Worm (Caenorhabditis elegans) whole organism, L1 larva: Measurements from ENCODE around the gene nlp-6.
"Not testable (repeated sequence)": the region's sequence is repeated elsewhere in the genome, so short reads cannot be mapped to it uniquely, and the experiment has no call there.

Source experiments
- C16A3.4 ChIP-seq: fragments of 150-350 bp; optimal IDR thresholded peaks from 2 replicates; lab custom pipeline; 2014; ENCODE audit warnings: missing biosample characterization, missing genetic modification characterization
- blmp-1 ChIP-seq: fragments of 150-350 bp; optimal IDR thresholded peaks from 2 replicates; lab custom pipeline; 2014; ENCODE audit warnings: missing biosample characterization, missing genetic modification characterization
- ceh-63 ChIP-seq: fragments of 200-800 bp; sonication (Bioruptor generic); optimal IDR thresholded peaks from 2 replicates; lab custom pipeline; 2018; ENCODE audit warnings: mild to moderate bottlenecking, missing genetic modification characterization, missing compliant biosample characterization
- ceh-8 ChIP-seq: fragments of 200-800 bp; sonication (Bioruptor generic); optimal IDR thresholded peaks from 2 replicates; lab custom pipeline; 2018; ENCODE audit warnings: mild to moderate bottlenecking, missing genetic modification characterization, moderate library complexity, missing compliant biosample characterization
- ceh-88 ChIP-seq: fragments of 200-800 bp; sonication (Bioruptor generic); IDR thresholded peaks from 2 replicates; pipeline ENCODE4 v1.3.6; 2022; ENCODE audit warnings: missing genetic modification characterization, missing compliant biosample characterization
- efl-1 ChIP-seq, 4 experiments: fragments of 150-350 bp; optimal IDR thresholded peaks in 3 of 4; peaks in 1 of 4; 1 replicate in 1 of 4; 2 replicates in 3 of 4; lab custom pipeline; 2014; ENCODE audit warnings: missing biosample characterization in 2 of 4, missing genetic modification characterization in 2 of 4, missing genetic modification reagents in 2 of 4
- elt-3 ChIP-seq, 6 experiments: fragments of 150-350 bp in 1 of 6; sonication (generic microtip); optimal IDR thresholded peaks; 2 replicates each; lab custom pipeline; 2017 to 2018; ENCODE audit warnings: missing biosample characterization in 6 of 6, missing genetic modification characterization in 6 of 6, inconsistent platforms in 1 of 6
- fkh-10 ChIP-seq: sonication (generic microtip); optimal IDR thresholded peaks from 2 replicates; lab custom pipeline; 2017; ENCODE audit warnings: missing biosample characterization, missing genetic modification reagents, missing genetic modification characterization
- fkh-8 ChIP-seq: sonication (generic microtip); optimal IDR thresholded peaks from 2 replicates; lab custom pipeline; 2016; ENCODE audit warnings: mild to moderate bottlenecking, missing genetic modification characterization, missing compliant biosample characterization
- fos-1 ChIP-seq: fragments of 150-350 bp; optimal IDR thresholded peaks from 2 replicates; lab custom pipeline; 2014; ENCODE audit warnings: missing biosample characterization, missing genetic modification characterization
- grh-1 ChIP-seq: fragments of 200-800 bp; sonication (Bioruptor generic); IDR thresholded peaks from 2 replicates; pipeline ENCODE4 v1.3.6; 2022; ENCODE audit warnings: missing genetic modification reagents, missing genetic modification characterization, missing compliant biosample characterization
- irx-1 ChIP-seq: sonication (generic microtip); optimal IDR thresholded peaks from 2 replicates; lab custom pipeline; 2016; ENCODE audit warnings: missing genetic modification characterization, missing compliant biosample characterization
- lin-14 ChIP-seq: fragments of 200-800 bp; sonication (Bioruptor generic); optimal IDR thresholded peaks from 2 replicates; lab custom pipeline; 2018; ENCODE audit warnings: mild to moderate bottlenecking, missing genetic modification characterization, moderate library complexity, missing compliant biosample characterization
- lin-15B ChIP-seq: fragments of 150-350 bp; sonication (generic microtip); optimal IDR thresholded peaks from 3 replicates; lab custom pipeline; 2014; ENCODE audit warnings: missing biosample characterization, missing genetic modification characterization
- mdl-1 ChIP-seq, 2 experiments: fragments of 150-350 bp; optimal IDR thresholded peaks; 2 replicates each; lab custom pipeline; 2014 to 2017; ENCODE audit warnings: missing biosample characterization in 2 of 2, missing genetic modification characterization in 2 of 2, inconsistent platforms in 1 of 2
- mef-2 ChIP-seq: fragments of 150-350 bp; optimal IDR thresholded peaks from 2 replicates; lab custom pipeline; 2014; ENCODE audit warnings: missing biosample characterization, missing genetic modification characterization
- mep-1 ChIP-seq: fragments of 150-350 bp; optimal IDR thresholded peaks from 2 replicates; lab custom pipeline; 2014; ENCODE audit warnings: missing biosample characterization, missing genetic modification characterization
- nhr-11 ChIP-seq: fragments of 150-350 bp; optimal IDR thresholded peaks from 2 replicates; lab custom pipeline; 2014; ENCODE audit warnings: missing biosample characterization, missing genetic modification characterization
- nhr-20 ChIP-seq: sonication (generic microtip); optimal IDR thresholded peaks from 2 replicates; lab custom pipeline; 2016; ENCODE audit warnings: mild to moderate bottlenecking, missing genetic modification characterization, missing compliant biosample characterization
- nhr-71 ChIP-seq: sonication (generic microtip); optimal IDR thresholded peaks from 2 replicates; lab custom pipeline; 2016; ENCODE audit warnings: mild to moderate bottlenecking, missing genetic modification characterization, moderate library complexity, missing compliant biosample characterization
- nhr-76 ChIP-seq: sonication (generic microtip); optimal IDR thresholded peaks from 2 replicates; lab custom pipeline; 2017; ENCODE audit warnings: missing biosample characterization, missing genetic modification characterization
- nhr-84 ChIP-seq: sonication (generic microtip); optimal IDR thresholded peaks from 2 replicates; lab custom pipeline; 2017; ENCODE audit warnings: missing biosample characterization, missing genetic modification characterization
- nhr-85 ChIP-seq: sonication (generic microtip); peaks from one replicate; lab custom pipeline; 2016; ENCODE audit warnings: missing genetic modification characterization, inconsistent platforms, missing compliant biosample characterization
- nhr-90 ChIP-seq: sonication (generic microtip); optimal IDR thresholded peaks from 2 replicates; lab custom pipeline; 2016; ENCODE audit warnings: mild to moderate bottlenecking, missing genetic modification characterization, missing compliant biosample characterization; ENCODE audit not compliant: poor library complexity
- rnt-1 ChIP-seq: sonication (generic microtip); optimal IDR thresholded peaks from 2 replicates; lab custom pipeline; 2016; ENCODE audit warnings: mild to moderate bottlenecking, missing genetic modification characterization, moderate library complexity, missing compliant biosample characterization
- skn-1 ChIP-seq: fragments of 150-350 bp; optimal IDR thresholded peaks from 2 replicates; lab custom pipeline; 2014; ENCODE audit warnings: missing biosample characterization, missing genetic modification characterization
- snu-23 ChIP-seq: sonication (generic microtip); optimal IDR thresholded peaks from 2 replicates; lab custom pipeline; 2016; ENCODE audit warnings: missing genetic modification characterization, missing compliant biosample characterization
- sox-4 ChIP-seq: sonication (generic microtip); optimal IDR thresholded peaks from 2 replicates; lab custom pipeline; 2016; ENCODE audit warnings: missing genetic modification characterization, missing compliant biosample characterization
- unc-30 ChIP-seq: sonication (generic microtip); optimal IDR thresholded peaks from 2 replicates; lab custom pipeline; 2017; ENCODE audit warnings: missing biosample characterization, missing genetic modification characterization
- unc-86 ChIP-seq: sonication (generic microtip); optimal IDR thresholded peaks from 2 replicates; lab custom pipeline; 2016; ENCODE audit warnings: missing genetic modification characterization, missing compliant biosample characterization
- unc-98 ChIP-seq: fragments of 200-800 bp; sonication (Bioruptor generic); IDR thresholded peaks from 2 replicates; pipeline ENCODE4 v1.3.6; 2022; ENCODE audit warnings: missing genetic modification characterization, missing compliant biosample characterization
- vab-15 ChIP-seq: sonication (generic microtip); optimal IDR thresholded peaks from 2 replicates; lab custom pipeline; 2017; ENCODE audit warnings: missing genotype, mild to moderate bottlenecking, missing genetic modification characterization, missing compliant biosample characterization
- zag-1 ChIP-seq: fragments of 150-350 bp; optimal IDR thresholded peaks from 2 replicates; lab custom pipeline; 2014; ENCODE audit warnings: missing biosample characterization, missing genetic modification characterization
- zip-4 ChIP-seq: fragments of 200-800 bp; sonication (Bioruptor generic); optimal IDR thresholded peaks from 2 replicates; lab custom pipeline; 2018; ENCODE audit warnings: mild to moderate bottlenecking, missing genetic modification characterization, moderate library complexity, missing compliant biosample characterization
- ztf-11 ChIP-seq, 2 experiments: sonication (generic microtip); optimal IDR thresholded peaks; 2 replicates each; lab custom pipeline; 2016 to 2017; ENCODE audit warnings: missing genetic modification characterization in 2 of 2, missing biosample characterization in 1 of 2, missing compliant biosample characterization in 1 of 2

nlp-6 gene

ce11 chrX:17640790-17641189 lies 21.5 kb upstream of the nlp-6 start, which contains the start of gene H18N23.2 (continued):
- no peak for TF ChIP-seq ztf-11 (tag; optimal IDR thresholded peaks at IDR 0.05; lab: Kevin White, UChicago)
- peak; percentile 11 for TF ChIP-seq mep-1 (tag; lab: Kevin White, UChicago)
- no peak for TF ChIP-seq ceh-63
- no peak for TF ChIP-seq ceh-8
- peak; percentile 8 for TF ChIP-seq irx-1 (tag; lab: Kevin White, UChicago)
- TF ChIP-seq mef-2 (tag; lab: Kevin White, UChicago), result peak; percentile 48
- no peak for TF ChIP-seq skn-1
- no peak for TF ChIP-seq ceh-88
- peak in 1 of 2 experiments; percentile 93 for TF ChIP-seq mdl-1 (tag; optimal IDR thresholded peaks at IDR 0.05; lab: Kevin White, UChicago)
- TF ChIP-seq C16A3.4 (tag; lab: Kevin White, UChicago), result peak; percentile 47
- TF ChIP-seq elt-3 (tag; optimal IDR thresholded peaks at IDR 0.05; lab: Kevin White, UChicago), result peak; percentile 13 to 90 (median 55)
- peak; percentile 51 for TF ChIP-seq rnt-1 (tag; lab: Kevin White, UChicago)
- peak; percentile 63 for TF ChIP-seq snu-23 (GFP tag; lab: Kevin White, UChicago)
- no peak for TF ChIP-seq zip-4 (GFP tag; lab: Kevin White, UChicago)
- no peak for TF ChIP-seq nhr-76 (tag; lab: Kevin White, UChicago)

ce11 chrX:17642832-17643231 lies 19.4 kb upstream of the nlp-6 start:
- TF ChIP-seq grh-1 (GFP tag; lab: Robert Waterston, UW), result 0 out of 2 replicates have a peak, but pooled peaks have one; percentile 7
- no peak for TF ChIP-seq nhr-84 (tag; lab: Kevin White, UChicago)
- peak; percentile 13 for TF ChIP-seq nhr-90 (tag; lab: Kevin White, UChicago)
- peak; percentile 73 for TF ChIP-seq nhr-85
- TF ChIP-seq unc-30 (tag; lab: Kevin White, UChicago), result no peak
- TF ChIP-seq nhr-20 (tag; lab: Kevin White, UChicago), result peak; percentile 54
- TF ChIP-seq snu-23 (GFP tag; lab: Kevin White, UChicago), result peak; percentile 20
- TF ChIP-seq elt-3 (tag; optimal IDR thresholded peaks at IDR 0.05; lab: Kevin White, UChicago), result peak in 1 of 6 experiments; percentile 55
- TF ChIP-seq nhr-71 (tag; lab: Kevin White, UChicago), result peak; percentile 55
- no peak for TF ChIP-seq vab-15 (tag; lab: Kevin White, UChicago)
- TF ChIP-seq efl-1 (optimal IDR thresholded peaks at IDR 0.05; lab: Kevin White, UChicago), result no peak
- peak in 1 of 2 experiments; percentile 38 for TF ChIP-seq efl-1 (GFP tag; optimal IDR thresholded peaks at IDR 0.05 in 1 of 2; lab: Kevin White, UChicago)
- TF ChIP-seq lin-14 (GFP tag; lab: Kevin White, UChicago), result peak; percentile 43

- TF ChIP-seq unc-98 (GFP tag; lab: Robert Waterston, UW) (no peak), nhr-71 (tag; lab: Kevin White, UChicago) (peak; percentile 41), fkh-10 (GFP tag; lab: Kevin White, UChicago) (no peak), ztf-11 (tag; optimal IDR thresholded peaks at IDR 0.05; lab: Kevin White, UChicago) (no peak), lin-14 (GFP tag; lab: Kevin White, UChicago) (peak; percentile 56), nhr-20 (tag; lab: Kevin White, UChicago) (peak; percentile 2), snu-23 (GFP tag; lab: Kevin White, UChicago) (peak; percentile 22), nhr-85 (peak; percentile 88), unc-86 (tag; lab: Kevin White, UChicago) (no peak), elt-3 (tag; optimal IDR thresholded peaks at IDR 0.05; lab: Kevin White, UChicago) (peak in 2 of 6 experiments; percentile 13 to 38), fos-1 (tag; lab: Kevin White, UChicago) (no peak), efl-1 (optimal IDR thresholded peaks at IDR 0.05; lab: Kevin White, UChicago) (no peak), efl-1 (GFP tag; optimal IDR thresholded peaks at IDR 0.05 in 1 of 2; lab: Kevin White, UChicago) (no peak), lin-15B (tag; lab: Kevin White, UChicago) (no peak), nhr-11 (no peak), blmp-1 (peak; percentile 73), zag-1 (no peak), nhr-90 (tag; lab: Kevin White, UChicago) (peak; percentile 32)
Measured at ce11 chrX:17643812-17644211, 18.4 kb upstream of the nlp-6 start.

- not testable (repeated sequence) for TF ChIP-seq fkh-8 (tag; lab: Kevin White, UChicago); sox-4; fos-1 (tag; lab: Kevin White, UChicago)
Measured at ce11 chrX:17649380-17649779, 12.9 kb upstream of the nlp-6 start, which contains the start of gene tmem-218. Gene tmem-218, plus strand, starts transcription at chrX:17649680.
